Worm (Caenorhabditis elegans) whole organism, L4/young adult: Measurements from ENCODE around the gene Y57E12AL.2.

ENCODE experiments used
- W03F9.2 ChIP-seq: fragments of 150-350 bp; optimal IDR thresholded peaks from 2 replicates; lab custom pipeline; 2014; ENCODE audit warnings: missing biosample characterization, missing genetic modification characterization
- dao-5 ChIP-seq: sonication (generic microtip); optimal IDR thresholded peaks from 2 replicates; lab custom pipeline; 2016; ENCODE audit warnings: missing genotype, missing genetic modification characterization, moderate library complexity, missing compliant biosample characterization
- him-1 ChIP-seq: sonication (generic microtip); optimal IDR thresholded peaks from 2 replicates; lab custom pipeline; 2016; ENCODE audit warnings: missing genotype, missing genetic modification reagents, missing genetic modification characterization, missing compliant biosample characterization

- TF ChIP-seq W03F9.2 (tag; lab: Kevin White, UChicago), result no peak
- TF ChIP-seq him-1 (tag; lab: Kevin White, UChicago), result no peak
- no peak for TF ChIP-seq dao-5 (tag; lab: Kevin White, UChicago)
Observed at ce11 chrV:7027055-7027454, 30.8 kb upstream of the Y57E12AL.2 start, which contains the start of gene F20A1.6.
